Worm (Caenorhabditis elegans) whole organism, L4 larva: ENCODE data around the gene nhr-270.

Experiments used
- aly-2 ChIP-seq: sonication (generic microtip); optimal IDR thresholded peaks from 2 replicates; lab custom pipeline; 2018; ENCODE audit warnings: missing biosample characterization, missing genetic modification characterization
- hlh-11 ChIP-seq: fragments of 200-800 bp; sonication (Bioruptor generic); optimal IDR thresholded peaks from 2 replicates; lab custom pipeline; 2018; ENCODE audit warnings: mild to moderate bottlenecking, missing genetic modification characterization, missing compliant biosample characterization
- lin-29 ChIP-seq: fragments of 200-800 bp; sonication (Bioruptor generic); IDR thresholded peaks from 2 replicates; pipeline ENCODE4 v1.3.6; 2022; ENCODE audit warnings: missing genetic modification reagents, missing genetic modification characterization, missing compliant biosample characterization
- nhr-111 ChIP-seq: fragments of 200-800 bp; sonication (Bioruptor generic); optimal IDR thresholded peaks from 2 replicates; lab custom pipeline; 2018; ENCODE audit warnings: mild to moderate bottlenecking, missing genetic modification characterization, missing compliant biosample characterization
- nhr-25 ChIP-seq: sonication (generic microtip); optimal IDR thresholded peaks from 2 replicates; lab custom pipeline; 2017; ENCODE audit warnings: missing genetic modification characterization, mild to moderate bottlenecking, missing compliant biosample characterization, antibody characterized with exemption, moderate library complexity, borderline replicate concordance; ENCODE audit not compliant: insufficient read depth
- skn-1 ChIP-seq: fragments of 150-350 bp; optimal IDR thresholded peaks from 2 replicates; lab custom pipeline; 2014; ENCODE audit warnings: missing biosample characterization, missing genetic modification characterization
- zip-2 ChIP-seq: fragments of 150-350 bp; optimal IDR thresholded peaks from 2 replicates; lab custom pipeline; 2014; ENCODE audit warnings: missing biosample characterization, missing genetic modification characterization

ce11 chrV:813101-813500 lies 8.6 kb upstream of the nhr-270 start, which contains the start of gene R13D11.10:
- TF ChIP-seq nhr-111 (GFP tag; lab: Kevin White, UChicago): no peak
- no peak for TF ChIP-seq skn-1 (tag; lab: Kevin White, UChicago)
- TF ChIP-seq lin-29 (GFP tag; lab: Robert Waterston, UW): no peak
- no peak for TF ChIP-seq nhr-25 (tag; lab: Kevin White, UChicago)
- no peak for TF ChIP-seq aly-2 (tag; lab: Kevin White, UChicago)
- no peak for TF ChIP-seq zip-2 (tag; lab: Kevin White, UChicago)
- TF ChIP-seq hlh-11 (tag; lab: Kevin White, UChicago): no peak
